Fruit fly (Drosophila melanogaster) whole organism, adult: ENCODE results near the gene Akap200.

Source experiments
- CG11617 ChIP-seq: fragments of 200-800 bp; sonication (Bioruptor generic); optimal IDR thresholded peaks from 2 replicates; lab custom pipeline; 2017; ENCODE audit warnings: mild to moderate bottlenecking, missing biosample characterization, missing genetic modification reagents, missing genetic modification characterization
- CG12768 ChIP-seq: fragments of 200-800 bp; sonication (Bioruptor generic); optimal IDR thresholded peaks from 2 replicates; lab custom pipeline; 2017; ENCODE audit warnings: missing biosample characterization, missing genetic modification characterization, mild to moderate bottlenecking, moderate library complexity, missing genetic modification reagents
- CG14711 ChIP-seq: fragments of 200-800 bp; sonication (Bioruptor generic); optimal IDR thresholded peaks from 2 replicates; lab custom pipeline; 2018; ENCODE audit warnings: missing biosample characterization, mild to moderate bottlenecking, missing genetic modification characterization, moderate library complexity
- CG1620 ChIP-seq: fragments of 200-800 bp; sonication (Bioruptor generic); optimal IDR thresholded peaks from 2 replicates; lab custom pipeline; 2016; ENCODE audit warnings: missing biosample characterization, missing genetic modification characterization
- CG33017 ChIP-seq: fragments of 200-800 bp; sonication (Bioruptor generic); optimal IDR thresholded peaks from 2 replicates; lab custom pipeline; 2018; ENCODE audit warnings: missing biosample characterization, mild to moderate bottlenecking, missing genetic modification characterization, moderate library complexity
- CG5204 ChIP-seq: fragments of 200-800 bp; sonication (Bioruptor generic); optimal IDR thresholded peaks from 2 replicates; lab custom pipeline; 2016; ENCODE audit warnings: missing biosample characterization, missing genetic modification characterization
- CG7045 ChIP-seq: fragments of 200-800 bp; sonication (Bioruptor generic); optimal IDR thresholded peaks from 2 replicates; lab custom pipeline; 2017; ENCODE audit warnings: missing biosample characterization, mild to moderate bottlenecking, missing genetic modification characterization
- CG7101 ChIP-seq: fragments of 200-800 bp; sonication (Bioruptor generic); optimal IDR thresholded peaks from 2 replicates; lab custom pipeline; 2018; ENCODE audit warnings: missing biosample characterization, mild to moderate bottlenecking, missing genetic modification characterization, moderate library complexity
- Clk ChIP-seq: fragments of 200-800 bp; sonication (Bioruptor generic); optimal IDR thresholded peaks from 2 replicates; lab custom pipeline; 2017; ENCODE audit warnings: missing biosample characterization, missing genetic modification characterization
- Crg-1 ChIP-seq: fragments of 200-800 bp; sonication (Bioruptor generic); optimal IDR thresholded peaks from 2 replicates; lab custom pipeline; 2016; ENCODE audit warnings: missing biosample characterization, missing genetic modification characterization
- Hr96 ChIP-seq: fragments of 200-800 bp; sonication (Bioruptor generic); optimal IDR thresholded peaks from 2 replicates; lab custom pipeline; 2016; ENCODE audit warnings: missing biosample characterization, missing genetic modification characterization
- Mnt ChIP-seq: fragments of 200-800 bp; sonication (Bioruptor generic); optimal IDR thresholded peaks from 2 replicates; lab custom pipeline; 2016; ENCODE audit warnings: missing biosample characterization, mild to moderate bottlenecking, missing genetic modification characterization
- bab1 ChIP-seq: fragments of 200-800 bp; sonication (Bioruptor generic); optimal IDR thresholded peaks from 3 replicates; lab custom pipeline; 2019; ENCODE audit warnings: missing biosample characterization, mild to moderate bottlenecking, missing genetic modification characterization, moderate library complexity
- cic ChIP-seq: fragments of 200-800 bp; sonication (Bioruptor generic); optimal IDR thresholded peaks from 2 replicates; lab custom pipeline; 2017; ENCODE audit warnings: missing biosample characterization, mild to moderate bottlenecking, missing genetic modification characterization, moderate library complexity
- cnc ChIP-seq, 2 experiments: fragments of >200 bp; optimal IDR thresholded peaks; 2 replicates each; lab custom pipeline; 2017
- kay ChIP-seq: fragments of 200-800 bp; sonication (Bioruptor generic); peaks from one replicate; lab custom pipeline; 2016; ENCODE audit warnings: missing biosample characterization, missing genetic modification characterization, borderline replicate concordance
- ovo ChIP-seq: fragments of 200-800 bp; sonication (Bioruptor generic); optimal IDR thresholded peaks from 2 replicates; lab custom pipeline; 2016; ENCODE audit warnings: missing biosample characterization, missing genetic modification characterization
- pad ChIP-seq: fragments of 200-800 bp; sonication (Bioruptor generic); optimal IDR thresholded peaks from 3 replicates; lab custom pipeline; 2017; ENCODE audit warnings: missing biosample characterization, missing genetic modification characterization, mild to moderate bottlenecking, moderate library complexity, missing genetic modification reagents
- tj ChIP-seq: fragments of 200-800 bp; sonication (Bioruptor generic); optimal IDR thresholded peaks from 3 replicates; lab custom pipeline; 2017; ENCODE audit warnings: missing biosample characterization, mild to moderate bottlenecking, missing genetic modification characterization, moderate library complexity
- toe ChIP-seq: fragments of 200-800 bp; sonication (Bioruptor generic); optimal IDR thresholded peaks from 2 replicates; lab custom pipeline; 2016; ENCODE audit warnings: missing biosample characterization, missing genetic modification characterization

Gene Akap200

dm6 chr2L:8463144-8464106 is 47.9 kb downstream of the Akap200 start, which contains the start of gene Agpat2:
Gene Agpat2 (minus strand): TSS chr2L:8463994.
- TF ChIP-seq CG5204 (GFP tag; lab: Kevin White, UChicago) (no peak), CG12768 (GFP tag; lab: Kevin White, UChicago) (no peak), toe (no peak), Hr96 (GFP tag; lab: Kevin White, UChicago) (no peak), kay (peak; percentile 82), CG7045 (GFP tag; lab: Kevin White, UChicago) (no peak), CG14711 (tag; lab: Kevin White, UChicago) (peak; percentile 30), CG11617 (GFP tag; lab: Kevin White, UChicago) (no peak), cic (GFP tag; lab: Kevin White, UChicago) (peak; percentile 65)

dm6 chr2L:8464107-8464582 is 48.7 kb downstream of the Akap200 start, which contains the start of gene prg:
Gene prg (plus strand): TSS chr2L:8464488.
- TF ChIP-seq Clk (GFP tag; lab: Kevin White, UChicago): peak; percentile 38
- TF ChIP-seq CG7045 (GFP tag; lab: Kevin White, UChicago): peak; percentile 76
- peak; percentile 75 for TF ChIP-seq bab1 (GFP tag; lab: Kevin White, UChicago)
- TF ChIP-seq CG33017 (tag; lab: Kevin White, UChicago): peak; percentile 58
- TF ChIP-seq tj (GFP tag; lab: Kevin White, UChicago): peak; percentile 29
- peak; percentile 21 for TF ChIP-seq Mnt (GFP tag; lab: Kevin White, UChicago)
- TF ChIP-seq CG14711 (tag; lab: Kevin White, UChicago): peak; percentile 56
- peak; percentile 67 for TF ChIP-seq CG12768 (GFP tag; lab: Kevin White, UChicago)
- TF ChIP-seq CG5204 (GFP tag; lab: Kevin White, UChicago): no peak
- TF ChIP-seq pad: peak; percentile 37
- TF ChIP-seq CG1620 (GFP tag; lab: Kevin White, UChicago): peak; percentile 41
- TF ChIP-seq ovo (GFP tag; lab: Kevin White, UChicago): no peak
- TF ChIP-seq Hr96 (GFP tag; lab: Kevin White, UChicago): peak; percentile 68
- peak; percentile 49 for TF ChIP-seq cic (GFP tag; lab: Kevin White, UChicago)
- TF ChIP-seq cnc (optimal IDR thresholded peaks at IDR 0.05; lab: Kevin White, UChicago): no peak
- TF ChIP-seq Crg-1 (GFP tag; lab: Kevin White, UChicago): no peak
- peak; percentile 93 for TF ChIP-seq kay
- TF ChIP-seq CG7101 (tag; lab: Kevin White, UChicago): peak; percentile 64
- TF ChIP-seq CG11617 (GFP tag; lab: Kevin White, UChicago): peak; percentile 71
- peak; percentile 76 for TF ChIP-seq toe

dm6 chr2L:8466643-8467042 is 51.2 kb downstream of the Akap200 start, which contains the start of gene dachs:
Gene dachs (plus strand): TSS chr2L:8466817.
- TF ChIP-seq CG1620 (GFP tag; lab: Kevin White, UChicago): no peak
- no peak for TF ChIP-seq toe
- no peak for TF ChIP-seq pad
- TF ChIP-seq cic (GFP tag; lab: Kevin White, UChicago): no peak
- no peak for TF ChIP-seq ovo (GFP tag; lab: Kevin White, UChicago)
- TF ChIP-seq Hr96 (GFP tag; lab: Kevin White, UChicago): no peak
- no peak for TF ChIP-seq CG33017 (tag; lab: Kevin White, UChicago)
- no peak for TF ChIP-seq Mnt (GFP tag; lab: Kevin White, UChicago)
- no peak for TF ChIP-seq tj (GFP tag; lab: Kevin White, UChicago)
- TF ChIP-seq bab1 (GFP tag; lab: Kevin White, UChicago): no peak
- no peak for TF ChIP-seq Clk (GFP tag; lab: Kevin White, UChicago)
- no peak for TF ChIP-seq CG7101 (tag; lab: Kevin White, UChicago)
- TF ChIP-seq CG12768 (GFP tag; lab: Kevin White, UChicago): no peak
- TF ChIP-seq cnc (optimal IDR thresholded peaks at IDR 0.05; lab: Kevin White, UChicago): no peak
- no peak for TF ChIP-seq kay

dm6 chr2L:8468929-8469681 is 53.6 kb downstream of the Akap200 start:
- no peak for TF ChIP-seq ovo (GFP tag; lab: Kevin White, UChicago)
- TF ChIP-seq Crg-1 (GFP tag; lab: Kevin White, UChicago): no peak
- TF ChIP-seq cnc (optimal IDR thresholded peaks at IDR 0.05; lab: Kevin White, UChicago): no peak
- no peak for TF ChIP-seq kay
- no peak for TF ChIP-seq CG7101 (tag; lab: Kevin White, UChicago)
- TF ChIP-seq CG5204 (GFP tag; lab: Kevin White, UChicago): no peak
- no peak for TF ChIP-seq Hr96 (GFP tag; lab: Kevin White, UChicago)
- TF ChIP-seq toe: no peak
- TF ChIP-seq bab1 (GFP tag; lab: Kevin White, UChicago): no peak
- no peak for TF ChIP-seq CG11617 (GFP tag; lab: Kevin White, UChicago)

- TF ChIP-seq Crg-1 (GFP tag; lab: Kevin White, UChicago) (no peak), cnc (optimal IDR thresholded peaks at IDR 0.05; lab: Kevin White, UChicago) (no peak), kay (peak; percentile 20)
These were observed 56.2 kb downstream of the Akap200 start for dm6 chr2L:8471667-8472066.
